Fruit fly (Drosophila melanogaster): ENCODE measurements around the gene spir.

- TF ChIP-seq CG8478 (optimal IDR thresholded peaks at IDR 0.05) (no peak), CTCF (optimal IDR thresholded peaks at IDR 0.05) (no peak)
These were observed 2.2 kb downstream of the spir start for dm6 chr2L:20313117-20313645.

Data from S2 (cell line).